Fruit fly (Drosophila melanogaster) whole organism, prepupa: ENCODE data around the gene Octbeta1R.

Source experiments
- CG11902 ChIP-seq: fragments of 200-800 bp; sonication (Bioruptor generic); optimal IDR thresholded peaks from 3 replicates; lab custom pipeline; 2016; ENCODE audit warnings: missing biosample characterization, missing genetic modification characterization
- CG15336 ChIP-seq: fragments of 200-800 bp; sonication (Bioruptor generic); IDR thresholded peaks from 2 replicates; pipeline ENCODE4 v1.3.6; 2022; ENCODE audit warnings: missing biosample characterization, missing genetic modification characterization
- CG3032 ChIP-seq: fragments of 200-800 bp; optimal IDR thresholded peaks from 2 replicates; lab custom pipeline; 2019; ENCODE audit warnings: missing biosample characterization, mild to moderate bottlenecking, missing genetic modification characterization, moderate library complexity
- CG31627 ChIP-seq: fragments of 200-800 bp; sonication (Bioruptor generic); optimal IDR thresholded peaks from 3 replicates; lab custom pipeline; 2016; ENCODE audit warnings: missing biosample characterization, missing genetic modification characterization
- CG6854 ChIP-seq: fragments of 200-800 bp; sonication (Bioruptor generic); optimal IDR thresholded peaks from 2 replicates; lab custom pipeline; 2017; ENCODE audit warnings: missing biosample characterization, mild to moderate bottlenecking, missing genetic modification characterization
- CG7368 ChIP-seq: fragments of 200-800 bp; sonication (Bioruptor generic); optimal IDR thresholded peaks from 3 replicates; lab custom pipeline; 2016; ENCODE audit warnings: missing biosample characterization, missing genetic modification characterization
- CG8632 ChIP-seq: fragments of 200-800 bp; sonication (Bioruptor generic); optimal IDR thresholded peaks from 3 replicates; lab custom pipeline; 2016; ENCODE audit warnings: missing biosample characterization, missing genetic modification characterization
- CG9139 ChIP-seq: fragments of 200-800 bp; sonication (Bioruptor generic); optimal IDR thresholded peaks from 3 replicates; lab custom pipeline; 2017; ENCODE audit warnings: missing biosample characterization, mild to moderate bottlenecking, missing genetic modification characterization
- Ets21C ChIP-seq: fragments of 200-800 bp; sonication (Bioruptor generic); optimal IDR thresholded peaks from 3 replicates; lab custom pipeline; 2016; ENCODE audit warnings: missing biosample characterization, missing genetic modification characterization
- Gug ChIP-seq: fragments of 200-800 bp; sonication (Bioruptor generic); IDR thresholded peaks from 2 replicates; pipeline ENCODE4 v1.3.6; 2022; ENCODE audit warnings: missing biosample characterization, missing genetic modification characterization
- Hr4 ChIP-seq: fragments of 200-800 bp; sonication (Bioruptor generic); optimal IDR thresholded peaks from 3 replicates; lab custom pipeline; 2016; ENCODE audit warnings: missing biosample characterization, missing genetic modification characterization
- Sox15 ChIP-seq: fragments of 200-800 bp; sonication (Bioruptor generic); optimal IDR thresholded peaks from 3 replicates; lab custom pipeline; 2016; ENCODE audit warnings: missing biosample characterization, missing genetic modification characterization
- achi ChIP-seq: fragments of 200-800 bp; sonication (Bioruptor generic); optimal IDR thresholded peaks from 3 replicates; lab custom pipeline; 2016; ENCODE audit warnings: missing biosample characterization, missing genetic modification characterization
- vri ChIP-seq: fragments of 200-800 bp; sonication (Bioruptor generic); optimal IDR thresholded peaks from 3 replicates; lab custom pipeline; 2016; ENCODE audit warnings: missing biosample characterization, mild to moderate bottlenecking, missing genetic modification characterization

DNA sequence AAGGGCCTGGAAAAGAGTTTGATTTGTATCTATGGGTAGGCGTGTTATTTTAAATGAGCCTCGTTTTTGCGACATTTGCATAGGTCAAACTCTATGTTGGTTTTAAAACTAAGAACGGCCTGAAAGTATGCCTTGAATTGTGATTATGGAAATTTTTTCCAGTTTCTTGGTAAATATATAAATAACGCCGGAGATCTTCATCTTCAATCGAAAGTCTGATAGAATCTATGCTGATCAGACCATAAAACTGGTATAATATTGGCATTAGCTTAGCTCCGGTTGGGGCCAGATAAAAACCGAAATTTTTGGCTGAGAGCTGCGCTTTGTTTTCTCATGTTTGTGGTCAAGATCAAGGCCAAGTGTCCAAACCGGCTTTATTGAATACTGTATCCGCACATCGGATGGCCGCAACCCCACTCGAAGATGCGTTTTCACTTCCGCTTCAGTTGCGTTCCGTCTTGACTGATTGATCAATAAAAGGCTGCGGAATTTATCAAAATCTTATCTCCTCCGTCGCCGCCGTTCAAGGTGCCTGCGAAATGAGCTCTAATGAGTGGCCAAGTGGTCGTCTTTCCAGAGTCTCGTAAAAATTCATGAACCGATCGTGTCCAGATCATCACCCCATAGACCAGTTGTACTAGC lies 60.2 kb downstream of the Octbeta1R start:
- no peak for TF ChIP-seq CG9139 (GFP tag; lab: Kevin White, UChicago)
- no peak for TF ChIP-seq CG11902 (GFP tag; lab: Kevin White, UChicago)
- TF ChIP-seq Gug (GFP tag; lab: Robert Waterston, UW) = no peak
- TF ChIP-seq CG3032 (tag; lab: Kevin White, UChicago) = no peak
- TF ChIP-seq vri (GFP tag; lab: Kevin White, UChicago) = no peak
- no peak for TF ChIP-seq CG8632 (GFP tag; lab: Kevin White, UChicago)
- TF ChIP-seq Ets21C (GFP tag; lab: Kevin White, UChicago) = no peak
- no peak for TF ChIP-seq CG6854 (GFP tag; lab: Kevin White, UChicago)
- TF ChIP-seq Hr4 (GFP tag; lab: Kevin White, UChicago) = no peak
- no peak for TF ChIP-seq CG7368 (GFP tag; lab: Kevin White, UChicago)
- TF ChIP-seq Sox15 (GFP tag; lab: Kevin White, UChicago) = no peak
- no peak for TF ChIP-seq achi
- no peak for TF ChIP-seq CG31627
- TF ChIP-seq CG15336 (GFP tag; lab: Robert Waterston, UW) = no peak
